Worm (Caenorhabditis elegans) whole organism, L3 larva: ENCODE data around the gene fbxa-108.
A peak's percentile ranks its signal among the peaks of the same experiment; 100 is the strongest.

ENCODE experiments used
- R02D3.7 ChIP-seq: fragments of 150-350 bp; optimal IDR thresholded peaks from 2 replicates; lab custom pipeline; 2014; ENCODE audit warnings: missing biosample characterization, missing genetic modification characterization
- ZK546.5 ChIP-seq: sonication (generic microtip); optimal IDR thresholded peaks from 2 replicates; lab custom pipeline; 2017; ENCODE audit warnings: missing biosample characterization, missing genetic modification characterization
- aly-2 ChIP-seq: fragments of 150-350 bp; optimal IDR thresholded peaks from 2 replicates; lab custom pipeline; 2014; ENCODE audit warnings: missing biosample characterization, missing genetic modification characterization
- ama-1 ChIP-seq: fragments of 150-350 bp; optimal IDR thresholded peaks from 2 replicates; lab custom pipeline; 2018
- ceh-16 ChIP-seq: sonication (generic microtip); optimal IDR thresholded peaks from 2 replicates; lab custom pipeline; 2017; ENCODE audit warnings: missing biosample characterization, missing genetic modification characterization
- ceh-82 ChIP-seq: fragments of 150-350 bp; optimal IDR thresholded peaks from 2 replicates; lab custom pipeline; 2014; ENCODE audit warnings: missing biosample characterization, missing genetic modification characterization
- ceh-9 ChIP-seq: sonication (generic microtip); optimal IDR thresholded peaks from 2 replicates; lab custom pipeline; 2018; ENCODE audit warnings: missing biosample characterization, missing genetic modification characterization
- egl-27 ChIP-seq: sonication (generic microtip); optimal IDR thresholded peaks from 4 replicates; lab custom pipeline; 2017; ENCODE audit warnings: missing biosample characterization, missing genetic modification reagents, missing genetic modification characterization
- egl-5 ChIP-seq: fragments of 150-350 bp; optimal IDR thresholded peaks from 2 replicates; lab custom pipeline; 2017; ENCODE audit warnings: missing biosample characterization, missing genetic modification reagents, missing genetic modification characterization, inconsistent platforms
- elt-1 ChIP-seq: fragments of 150-350 bp; optimal IDR thresholded peaks from 2 replicates; lab custom pipeline; 2014; ENCODE audit warnings: missing biosample characterization, missing genetic modification characterization
- elt-2 ChIP-seq: sonication (generic microtip); optimal IDR thresholded peaks from 2 replicates; lab custom pipeline; 2016; ENCODE audit warnings: missing genetic modification reagents, mild to moderate bottlenecking, missing genetic modification characterization, missing compliant biosample characterization
- eor-1 ChIP-seq, 2 experiments: fragments of 150-350 bp; optimal IDR thresholded peaks; 2 replicates each; lab custom pipeline; 2014 to 2018; ENCODE audit warnings: missing biosample characterization in 2 of 2, missing genetic modification characterization in 2 of 2
- fos-1 ChIP-seq: fragments of 150-350 bp; optimal IDR thresholded peaks from 2 replicates; lab custom pipeline; 2014; ENCODE audit warnings: missing biosample characterization, missing genetic modification characterization
- jun-1 ChIP-seq: fragments of 150-350 bp; optimal IDR thresholded peaks from 2 replicates; lab custom pipeline; 2014; ENCODE audit warnings: missing biosample characterization, missing genetic modification reagents, missing genetic modification characterization
- lin-15B ChIP-seq: fragments of 150-350 bp; optimal IDR thresholded peaks from 2 replicates; lab custom pipeline; 2014; ENCODE audit warnings: missing biosample characterization, missing genetic modification characterization
- lsy-12 ChIP-seq: sonication (generic microtip); optimal IDR thresholded peaks from 2 replicates; lab custom pipeline; 2016; ENCODE audit warnings: mild to moderate bottlenecking, missing genetic modification characterization, missing compliant biosample characterization
- mml-1 ChIP-seq: fragments of 150-350 bp; sonication (generic microtip); optimal IDR thresholded peaks from 3 replicates; lab custom pipeline; 2014; ENCODE audit warnings: missing biosample characterization, missing genetic modification characterization
- nfya-1 ChIP-seq: sonication (generic microtip); optimal IDR thresholded peaks from 2 replicates; lab custom pipeline; 2017; ENCODE audit warnings: missing genetic modification characterization, mild to moderate bottlenecking, missing compliant biosample characterization, antibody characterized with exemption, moderate library complexity; ENCODE audit not compliant: insufficient read depth
- nhr-11 ChIP-seq: fragments of 150-350 bp; optimal IDR thresholded peaks from 2 replicates; lab custom pipeline; 2014; ENCODE audit warnings: missing biosample characterization, missing genetic modification characterization
- nhr-12 ChIP-seq: fragments of 150-350 bp; optimal IDR thresholded peaks from 2 replicates; lab custom pipeline; 2014; ENCODE audit warnings: missing biosample characterization, missing genetic modification characterization
- nhr-23 ChIP-seq: fragments of 150-350 bp; optimal IDR thresholded peaks from 2 replicates; lab custom pipeline; 2014; ENCODE audit warnings: missing biosample characterization, missing genetic modification reagents, missing genetic modification characterization
- nhr-237 ChIP-seq: fragments of 150-350 bp; optimal IDR thresholded peaks from 2 replicates; lab custom pipeline; 2014; ENCODE audit warnings: missing biosample characterization, missing genetic modification characterization
- nhr-25 ChIP-seq: sonication (generic microtip); optimal IDR thresholded peaks from 2 replicates; lab custom pipeline; 2017; ENCODE audit warnings: missing biosample characterization, missing genetic modification characterization
- nhr-28 ChIP-seq: fragments of 150-350 bp; optimal IDR thresholded peaks from 2 replicates; lab custom pipeline; 2014; ENCODE audit warnings: missing biosample characterization, missing genetic modification characterization
- nhr-67 ChIP-seq: fragments of 150-350 bp; optimal IDR thresholded peaks from 2 replicates; lab custom pipeline; 2014; ENCODE audit warnings: missing biosample characterization, missing genetic modification characterization
- nhr-76 ChIP-seq: fragments of 150-350 bp; sonication (generic microtip); optimal IDR thresholded peaks from 5 replicates; lab custom pipeline; 2014; ENCODE audit warnings: missing biosample characterization, missing genetic modification characterization
- pha-4 ChIP-seq: fragments of 150-350 bp; optimal IDR thresholded peaks from 2 replicates; lab custom pipeline; 2014; ENCODE audit warnings: missing biosample characterization, missing genetic modification reagents, missing genetic modification characterization
- pqm-1 ChIP-seq: fragments of 150-350 bp; optimal IDR thresholded peaks from 2 replicates; lab custom pipeline; 2017; ENCODE audit warnings: missing biosample characterization, missing genetic modification characterization, inconsistent platforms
- sea-2 ChIP-seq: fragments of 150-350 bp; sonication (generic microtip); optimal IDR thresholded peaks from 4 replicates; lab custom pipeline; 2014; ENCODE audit warnings: missing biosample characterization, missing genetic modification reagents, missing genetic modification characterization
- skn-1 ChIP-seq: fragments of 150-350 bp; optimal IDR thresholded peaks from 2 replicates; lab custom pipeline; 2014; ENCODE audit warnings: missing biosample characterization, missing genetic modification characterization
- tbx-2 ChIP-seq: sonication (generic microtip); optimal IDR thresholded peaks from 2 replicates; lab custom pipeline; 2016; ENCODE audit warnings: mild to moderate bottlenecking, missing genetic modification characterization, missing compliant biosample characterization
- unc-39 ChIP-seq: sonication (generic microtip); optimal IDR thresholded peaks from 4 replicates; lab custom pipeline; 2017; ENCODE audit warnings: missing biosample characterization, missing genetic modification characterization
- unc-62 ChIP-seq: fragments of 150-350 bp; sonication (generic microtip); optimal IDR thresholded peaks from 4 replicates; lab custom pipeline; 2014; ENCODE audit warnings: missing biosample characterization, missing genetic modification reagents, missing genetic modification characterization

Gene fbxa-108

DNA sequence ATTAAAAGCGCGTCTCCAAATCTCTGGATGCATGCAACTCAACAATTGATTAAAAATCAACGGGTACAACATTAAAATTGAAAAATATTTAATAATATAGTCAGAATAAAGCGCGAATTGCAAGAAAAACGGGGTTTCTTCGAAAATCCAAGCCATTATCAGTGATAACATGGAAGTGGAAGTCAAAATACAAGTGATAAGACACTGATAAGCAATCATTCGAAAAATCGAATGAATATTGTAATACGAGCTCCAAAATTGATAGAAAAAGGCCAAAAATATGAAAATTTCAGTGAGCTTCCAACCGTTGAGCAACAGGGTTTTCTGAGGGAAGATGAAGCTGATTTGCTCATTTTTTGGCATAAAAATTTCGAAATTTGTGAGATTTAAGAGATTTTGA, 35.1 kb upstream of the fbxa-108 start:
- TF ChIP-seq elt-2 (tag; lab: Kevin White, UChicago) (peak; percentile 47), nhr-67 (no peak)

DNA sequence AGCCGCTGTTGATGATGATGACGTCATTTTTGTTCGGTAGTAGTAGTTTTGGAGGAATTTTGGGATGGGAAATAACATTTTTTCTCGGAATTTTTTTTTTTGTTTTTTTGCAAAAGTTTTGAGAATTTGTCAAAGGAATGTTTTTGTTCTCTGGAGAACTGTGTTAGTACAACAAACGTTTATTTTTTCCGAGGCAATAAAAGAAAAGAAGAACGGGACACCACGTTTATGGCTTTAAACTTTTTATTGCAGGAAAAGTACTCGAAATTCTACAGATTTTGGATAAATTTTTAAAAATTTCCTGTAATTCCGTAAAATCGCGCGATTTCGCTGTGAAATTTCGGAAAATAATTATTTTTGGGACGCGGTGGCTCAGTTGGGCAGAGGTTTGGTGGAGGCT, 31.7 kb upstream of the fbxa-108 start, which contains the start of gene F59A1.13:
Gene F59A1.13 (minus strand): TSS at position 101 of the 400 bp plus-strand sequence.
- TF ChIP-seq sea-2 (GFP tag; lab: Kevin White, UChicago) (no peak), nhr-12 (tag; lab: Kevin White, UChicago) (no peak), jun-1 (tag; lab: Kevin White, UChicago) (no peak), unc-39 (tag; lab: Kevin White, UChicago) (no peak), aly-2 (tag; lab: Kevin White, UChicago) (no peak), mml-1 (tag; lab: Kevin White, UChicago) (no peak)

DNA sequence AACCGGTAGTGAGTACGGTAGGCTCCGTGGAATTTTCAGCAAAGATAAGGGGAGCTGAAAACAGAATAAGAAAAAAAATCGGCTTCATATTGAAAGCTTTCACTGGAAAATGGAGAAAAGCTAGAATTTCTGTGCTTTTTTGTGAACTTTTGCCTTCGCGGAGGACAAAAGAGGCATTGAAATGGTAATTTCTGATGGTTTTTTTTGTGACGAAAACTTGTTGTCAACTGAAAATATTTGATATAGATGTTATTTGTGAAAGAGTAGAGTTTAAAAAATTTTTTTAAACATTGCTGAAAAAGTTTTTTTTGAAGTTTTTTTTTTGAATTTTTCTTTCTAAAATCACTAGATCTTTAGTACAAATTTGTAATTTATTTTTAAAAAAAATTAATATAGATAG, 27.7 kb upstream of the fbxa-108 start, which contains the start of gene F59A1.18:
Gene F59A1.18 (minus strand): TSS at position 101 of the 400 bp plus-strand sequence.
- TF ChIP-seq lsy-12 = no peak
- TF ChIP-seq ZK546.5 (tag; lab: Kevin White, UChicago) = no peak
- no peak for TF ChIP-seq fos-1
- TF ChIP-seq nfya-1 (tag; lab: Kevin White, UChicago) = no peak
- no peak for TF ChIP-seq nhr-237 (tag; lab: Kevin White, UChicago)
- no peak for TF ChIP-seq egl-27 (tag; lab: Kevin White, UChicago)
- TF ChIP-seq pqm-1 (tag; lab: Kevin White, UChicago) = no peak
- TF ChIP-seq ceh-9 = no peak
- no peak for TF ChIP-seq nhr-12 (tag; lab: Kevin White, UChicago)
- no peak for TF ChIP-seq nhr-11 (tag; lab: Kevin White, UChicago)
- no peak for TF ChIP-seq elt-1
- TF ChIP-seq nhr-25 (tag; lab: Kevin White, UChicago) = no peak
- TF ChIP-seq eor-1 (tag; optimal IDR thresholded peaks at IDR 0.05; lab: Kevin White, UChicago) = no peak
- TF ChIP-seq R02D3.7 = no peak
- TF ChIP-seq egl-5 (tag; lab: Kevin White, UChicago) = no peak
- no peak for TF ChIP-seq nhr-76 (tag; lab: Kevin White, UChicago)

DNA sequence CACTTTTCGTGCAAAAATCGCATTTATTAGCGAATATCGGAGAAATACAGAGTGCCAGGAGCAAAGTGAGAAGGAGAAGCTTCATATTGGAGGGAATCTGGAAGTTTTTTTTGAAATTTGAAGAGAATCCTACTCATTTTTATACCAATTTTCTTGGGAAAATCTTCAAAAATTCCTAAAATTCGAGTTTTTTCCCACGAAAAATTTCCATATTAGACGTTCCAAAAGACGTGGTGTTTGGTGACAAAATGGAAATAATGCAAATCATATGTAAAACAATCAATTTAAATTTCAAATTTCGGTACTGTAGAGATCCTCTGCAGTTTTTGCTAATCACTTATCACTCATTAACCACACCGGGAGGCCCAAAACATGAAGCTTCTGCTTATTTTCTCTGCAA, 25.7 kb upstream of the fbxa-108 start, which contains the start of the genes F59A1.16 and F59A1.6:
Gene F59A1.16 (minus strand): TSS at position 101 of the 400 bp plus-strand sequence.
Gene F59A1.6 (plus strand): TSS at position 285 of the 400 bp plus-strand sequence.
- TF ChIP-seq eor-1 (tag; optimal IDR thresholded peaks at IDR 0.05; lab: Kevin White, UChicago) (no peak), ceh-82 (tag; lab: Kevin White, UChicago) (no peak), unc-62 (GFP tag; lab: Kevin White, UChicago) (no peak), egl-27 (tag; lab: Kevin White, UChicago) (no peak), nhr-11 (tag; lab: Kevin White, UChicago) (no peak), nhr-67 (no peak), elt-1 (no peak), lsy-12 (no peak), tbx-2 (no peak), nhr-28 (tag; lab: Kevin White, UChicago) (no peak), nfya-1 (tag; lab: Kevin White, UChicago) (no peak), ceh-16 (tag; lab: Kevin White, UChicago) (no peak), sea-2 (GFP tag; lab: Kevin White, UChicago) (no peak), lin-15B (tag; lab: Kevin White, UChicago) (no peak), pha-4 (no peak), skn-1 (tag; lab: Kevin White, UChicago) (no peak), elt-2 (tag; lab: Kevin White, UChicago) (no peak)
- TF ChIP-seq, all 47 proteins: peak for 0

DNA sequence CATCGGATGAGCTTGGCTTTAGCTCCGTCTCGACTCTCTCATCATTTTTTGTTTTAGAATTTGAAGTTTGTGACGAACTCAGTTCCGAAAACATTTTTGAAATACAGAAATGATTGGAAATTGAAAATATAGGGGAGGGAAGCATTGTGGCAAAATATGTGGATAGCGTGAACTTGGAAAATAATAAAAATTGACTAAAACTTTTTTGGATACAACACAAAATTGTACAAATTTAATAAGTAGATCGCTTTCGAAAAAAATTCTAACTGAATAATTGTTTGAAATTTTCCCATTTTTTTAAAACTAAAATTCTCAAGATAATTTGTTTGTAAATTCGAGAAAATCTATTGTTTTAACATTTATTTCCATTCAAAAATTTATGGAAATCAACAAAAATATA, 24.6 kb upstream of the fbxa-108 start, which contains the start of gene F59A1.15:
Gene F59A1.15 (minus strand): TSS at position 101 of the 400 bp plus-strand sequence.
- TF ChIP-seq nhr-23 = no peak

DNA sequence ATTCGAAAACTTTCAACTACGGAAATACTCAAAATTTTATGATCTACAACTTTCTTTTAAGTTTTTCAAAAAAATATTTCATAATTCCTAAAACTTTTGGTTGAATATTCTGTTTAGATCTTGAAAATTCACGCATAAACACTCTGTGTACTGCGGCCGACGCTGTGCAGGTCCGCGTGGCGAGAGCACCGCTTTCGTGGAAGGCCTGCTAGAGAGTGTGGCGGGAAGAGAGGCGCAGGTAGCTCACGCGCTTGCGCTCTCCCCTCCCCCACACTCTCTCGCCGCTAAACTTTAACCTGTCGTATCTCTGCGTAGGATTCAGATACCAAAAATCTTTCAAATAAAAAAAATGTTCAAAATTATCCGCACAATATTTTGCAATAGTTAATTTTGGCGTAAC, 24.1 kb upstream of the fbxa-108 start:
- no peak for TF ChIP-seq ama-1
- TF ChIP-seq jun-1 (tag; lab: Kevin White, UChicago) = no peak
- no peak for TF ChIP-seq R02D3.7
- TF ChIP-seq fos-1 = no peak
- TF ChIP-seq egl-27 (tag; lab: Kevin White, UChicago) = no peak
- TF ChIP-seq nhr-76 (tag; lab: Kevin White, UChicago) = no peak
